Worm (Caenorhabditis elegans): ENCODE data around the gene F13E9.12.

F13E9.12 gene

ce11 chrIV:10855946-10856345, 18.5 kb downstream of the F13E9.12 start:
- no peak for TF ChIP-seq unc-62 (GFP tag; optimal IDR thresholded peaks at IDR 0.05)

DNA sequence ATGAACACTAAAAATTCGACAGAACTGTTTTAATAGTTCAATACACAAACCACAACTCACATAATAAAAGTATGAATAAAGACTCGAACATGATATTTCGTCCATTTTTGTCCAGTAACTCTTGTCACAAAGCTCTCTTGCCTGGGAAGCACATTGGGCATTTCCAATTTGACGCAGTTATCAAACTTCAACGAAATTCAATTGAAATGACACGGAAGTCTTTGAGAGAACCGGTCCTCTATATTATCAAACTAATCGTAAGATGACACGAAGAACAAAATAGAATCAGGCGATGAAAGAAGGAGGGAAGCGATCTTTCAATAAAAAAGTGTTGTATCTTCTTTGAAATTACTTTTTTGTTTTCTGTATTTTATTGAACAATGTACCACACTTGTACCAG, 19.4 kb downstream of the F13E9.12 start, which contains the start of gene T11G6.3:
T11G6.3 (minus strand) TSS at position 189 of the 400 bp plus-strand sequence.
- TF ChIP-seq unc-62 (GFP tag; optimal IDR thresholded peaks at IDR 0.05) = no peak

ce11 chrIV:10854042-10854441, 20.4 kb downstream of the F13E9.12 start:
- no peak for TF ChIP-seq unc-62 (GFP tag; optimal IDR thresholded peaks at IDR 0.05)

DNA sequence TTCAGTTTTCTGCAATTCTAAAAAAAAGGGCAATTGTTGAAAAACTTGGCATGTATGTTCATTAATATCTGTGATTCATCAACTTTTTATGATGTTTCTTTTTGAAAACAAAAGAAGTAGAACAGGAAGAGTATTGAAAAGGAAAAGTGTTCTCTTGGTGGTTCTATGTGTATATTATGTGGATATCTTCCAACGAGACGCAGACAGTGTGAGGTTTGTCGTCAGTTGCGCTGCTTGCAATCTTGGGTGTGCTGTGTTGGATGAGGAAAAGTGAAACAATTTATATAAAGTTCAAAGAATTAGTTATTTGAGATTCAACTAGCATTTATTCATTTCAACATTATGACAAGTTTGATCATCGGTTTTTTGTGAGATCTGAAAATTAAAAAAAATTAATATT, 22.0 kb downstream of the F13E9.12 start:
- no peak for TF ChIP-seq unc-62 (GFP tag; optimal IDR thresholded peaks at IDR 0.05)

DNA sequence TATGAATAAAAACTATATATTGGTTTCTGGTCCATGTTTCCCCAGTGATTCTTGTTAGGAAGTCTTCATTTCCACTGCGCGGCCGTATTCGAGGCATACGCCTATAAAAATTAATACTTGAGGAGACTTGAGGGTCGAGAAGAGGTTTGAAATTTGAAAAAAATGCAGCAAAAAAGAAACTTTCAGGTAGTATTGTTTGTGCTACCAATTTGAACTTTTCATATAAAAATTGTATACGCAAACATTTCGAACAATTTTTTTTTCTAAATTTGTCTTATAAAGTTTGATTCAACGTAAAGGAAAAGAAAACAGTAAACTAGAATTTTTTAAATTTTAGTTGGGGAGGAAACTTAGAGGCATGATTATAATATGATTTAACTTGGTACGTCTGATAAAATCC, 22.6 kb downstream of the F13E9.12 start, which contains the start of gene T11G6.4:
T11G6.4 (minus strand) TSS at position 101 of the 400 bp plus-strand sequence.
- no peak for TF ChIP-seq unc-62 (GFP tag; optimal IDR thresholded peaks at IDR 0.05)

DNA sequence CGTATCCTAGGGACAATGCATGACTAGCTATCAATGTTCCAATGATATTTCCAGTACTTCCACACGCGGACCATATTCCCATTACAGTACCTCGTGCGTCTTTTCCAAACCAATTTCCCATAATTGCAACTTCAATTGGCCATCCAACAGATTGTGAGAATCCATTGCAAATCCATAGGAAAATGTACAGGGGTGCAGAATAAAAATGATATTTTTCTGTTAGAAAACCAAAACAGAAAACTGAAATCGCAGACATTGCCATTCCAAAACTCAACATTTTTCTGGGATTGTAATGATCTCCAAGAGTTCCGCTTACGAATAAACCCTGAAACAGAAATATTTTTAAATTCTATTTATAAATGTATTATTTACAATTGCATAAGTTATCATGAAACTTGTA, 23.3 kb downstream of the F13E9.12 start:
- TF ChIP-seq unc-62 (GFP tag; optimal IDR thresholded peaks at IDR 0.05) = no peak

- no peak for TF ChIP-seq unc-62 (GFP tag; optimal IDR thresholded peaks at IDR 0.05)
Measured at ce11 chrIV:10842705-10843364, 31.6 kb downstream of the F13E9.12 start, which contains the start of gene T11G6.5. Gene T11G6.5, minus strand, starts transcription at chrIV:10842755.

DNA sequence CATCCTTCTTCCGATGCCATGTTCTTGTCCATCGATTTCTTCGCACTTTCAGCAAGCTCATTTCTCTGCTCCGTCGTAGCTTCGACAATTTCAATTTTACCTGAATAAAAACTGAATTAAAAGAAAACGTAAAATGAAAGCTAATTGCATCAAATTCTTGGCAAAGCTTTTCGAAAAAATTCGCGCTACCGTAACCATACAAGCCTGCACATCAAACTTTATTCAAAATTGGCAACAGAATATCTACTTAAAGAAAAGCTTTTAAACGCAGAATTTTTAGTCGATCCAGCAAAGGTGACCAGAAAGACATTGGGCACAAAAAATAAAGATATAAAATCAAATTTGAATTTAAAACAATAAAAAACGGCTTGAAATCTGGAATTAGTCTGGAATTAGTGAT, 32.2 kb downstream of the F13E9.12 start:
- no peak for TF ChIP-seq unc-62 (GFP tag; optimal IDR thresholded peaks at IDR 0.05)

DNA sequence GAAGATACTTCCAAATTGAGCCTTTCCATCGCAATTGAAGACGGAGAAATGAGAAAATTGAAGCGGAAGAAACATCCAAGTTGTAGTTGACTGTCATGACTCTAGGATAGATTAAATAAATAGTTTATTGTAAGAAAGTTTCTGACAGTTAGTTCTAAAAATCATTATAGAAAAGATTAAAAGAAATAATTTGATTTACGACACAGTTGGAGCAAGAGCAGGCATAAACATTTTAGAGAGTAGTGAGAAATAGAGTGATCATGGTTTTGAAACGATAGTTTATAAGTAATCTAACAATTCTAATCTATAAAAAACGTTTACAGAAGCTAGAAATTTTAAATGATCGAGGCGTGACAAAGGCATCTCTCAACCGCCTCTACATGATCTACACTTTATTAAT, 42.3 kb downstream of the F13E9.12 start, which contains the start of gene best-15:
best-15 (minus strand) TSS at position 101 of the 400 bp plus-strand sequence.
- TF ChIP-seq unc-62 (GFP tag; optimal IDR thresholded peaks at IDR 0.05) = no peak

DNA sequence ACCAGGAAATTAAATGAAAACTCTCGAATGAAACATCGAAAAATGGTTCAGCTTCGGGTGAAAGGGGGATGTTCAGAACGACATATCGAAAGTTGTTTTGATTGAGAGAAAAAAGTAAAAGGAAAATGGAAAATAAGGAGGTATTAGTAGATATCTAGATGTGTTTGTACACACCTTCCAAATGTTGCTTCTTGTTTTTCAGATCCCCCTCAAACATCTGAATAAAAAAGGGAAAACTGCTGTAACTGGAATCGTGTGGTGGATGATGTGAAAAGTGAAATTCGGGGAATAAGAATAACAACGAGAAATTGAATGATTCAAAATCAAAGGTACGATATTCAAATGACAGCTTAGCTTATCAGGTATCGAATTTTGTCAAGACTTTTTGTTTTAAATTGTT, 46.4 kb downstream of the F13E9.12 start, which contains the start of gene npax-3:
npax-3 (minus strand) TSS at position 101 of the 400 bp plus-strand sequence.
- no peak for TF ChIP-seq unc-62 (GFP tag; optimal IDR thresholded peaks at IDR 0.05)

- TF ChIP-seq unc-62 (GFP tag; optimal IDR thresholded peaks at IDR 0.05) = no peak
Measured at ce11 chrIV:10826029-10826428, 48.4 kb downstream of the F13E9.12 start.

ce11 chrIV:10825383-10825782, 49.0 kb downstream of the F13E9.12 start:
- TF ChIP-seq unc-62 (GFP tag; optimal IDR thresholded peaks at IDR 0.05) = no peak

Measured in whole organism, dauer.